Worm (Caenorhabditis elegans): ENCODE measurements around the gene btb-22.

The btb-22 gene

ce11 chrII:3327104-3327503 lies 27.5 kb downstream of the btb-22 start, which contains the start of gene Y46D2A.3:
Y46D2A.3 (minus strand) TSS chrII:3327204.
- no peak for TF ChIP-seq tbx-7 (tag; optimal IDR thresholded peaks at IDR 0.05)
- no peak for TF ChIP-seq eyg-1 (tag; optimal IDR thresholded peaks at IDR 0.05)
- TF ChIP-seq ceh-9 (tag; optimal IDR thresholded peaks at IDR 0.05): no peak
- TF ChIP-seq syd-9 (tag; optimal IDR thresholded peaks at IDR 0.05): no peak
- TF ChIP-seq ref-2 (tag; optimal IDR thresholded peaks at IDR 0.05): no peak
- TF ChIP-seq hlh-8 (tag; optimal IDR thresholded peaks at IDR 0.05): no peak
- no peak for TF ChIP-seq hlh-13 (GFP tag; optimal IDR thresholded peaks at IDR 0.05)
- TF ChIP-seq pha-4 (tag; optimal IDR thresholded peaks at IDR 0.05): no peak
- TF ChIP-seq ahr-1 (tag; optimal IDR thresholded peaks at IDR 0.05): no peak
- no peak for TF ChIP-seq pros-1 (tag; optimal IDR thresholded peaks at IDR 0.05)

- no peak for TF ChIP-seq ceh-24 (tag; optimal IDR thresholded peaks at IDR 0.05)
- no peak for TF ChIP-seq ceh-9 (tag; optimal IDR thresholded peaks at IDR 0.05)
- no peak for TF ChIP-seq fax-1 (tag; optimal IDR thresholded peaks at IDR 0.05)
- TF ChIP-seq K02D7.2 (tag; optimal IDR thresholded peaks at IDR 0.05): no peak
- no peak for TF ChIP-seq ceh-14 (tag; optimal IDR thresholded peaks at IDR 0.05)
- no peak for TF ChIP-seq ceh-22 (tag; optimal IDR thresholded peaks at IDR 0.05)
- no peak for TF ChIP-seq F13H6.1 (tag; optimal IDR thresholded peaks at IDR 0.05)
- TF ChIP-seq npax-4 (tag; optimal IDR thresholded peaks at IDR 0.05): no peak
Observed at ce11 chrII:3332039-3332438, 32.5 kb downstream of the btb-22 start, which contains the start of gene irld-27. irld-27 (plus strand) TSS chrII:3332339.

DNA sequence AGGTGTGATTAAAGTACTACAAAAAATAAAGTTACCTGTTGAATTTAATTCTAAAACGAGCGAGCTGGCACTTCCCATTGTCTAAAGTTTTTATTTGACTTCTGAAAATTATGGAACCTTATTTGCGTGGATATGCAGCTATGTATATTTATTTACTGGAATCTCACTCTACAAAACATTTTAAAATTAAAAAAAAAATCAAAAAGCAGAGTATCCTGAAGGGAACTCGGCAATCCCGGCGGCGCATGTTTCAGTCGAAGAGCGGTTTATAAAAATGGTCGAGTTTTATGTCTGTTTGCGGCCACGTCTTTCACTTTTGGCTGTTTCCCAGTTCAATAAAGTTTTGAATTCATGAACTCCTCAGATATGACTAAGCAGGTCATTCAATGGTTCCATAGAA lies 37.5 kb downstream of the btb-22 start, which contains the start of gene F14D2.19:
F14D2.19 (minus strand) TSS at position 101 of the 400 bp plus-strand sequence.
- TF ChIP-seq nhr-232 (tag; optimal IDR thresholded peaks at IDR 0.05): no peak
- TF ChIP-seq unc-55 (GFP tag; optimal IDR thresholded peaks at IDR 0.05): no peak
- no peak for TF ChIP-seq zip-5 (tag; optimal IDR thresholded peaks at IDR 0.05)
- no peak for TF ChIP-seq pat-9 (tag; optimal IDR thresholded peaks at IDR 0.05)
- TF ChIP-seq F13H6.1 (tag; optimal IDR thresholded peaks at IDR 0.05): no peak
- no peak for TF ChIP-seq ceh-45 (GFP tag; IDR thresholded peaks at IDR 0.05)
- no peak for TF ChIP-seq ztf-16 (tag; optimal IDR thresholded peaks at IDR 0.05)
- no peak for TF ChIP-seq lin-11 (tag; optimal IDR thresholded peaks at IDR 0.05)
- no peak for TF ChIP-seq ceh-19 (GFP tag; optimal IDR thresholded peaks at IDR 0.05)
- TF ChIP-seq pag-3 (tag; optimal IDR thresholded peaks at IDR 0.05; ENCODE audit: borderline replicate concordance): no peak
- no peak for TF ChIP-seq unc-86 (tag; optimal IDR thresholded peaks at IDR 0.05)
- TF ChIP-seq hlh-13 (GFP tag; optimal IDR thresholded peaks at IDR 0.05): no peak
- TF ChIP-seq lim-6 (tag; optimal IDR thresholded peaks at IDR 0.05): no peak
- TF ChIP-seq elt-4 (tag; optimal IDR thresholded peaks at IDR 0.05): no peak
- TF ChIP-seq pqm-1 (tag; optimal IDR thresholded peaks at IDR 0.05): no peak
- TF ChIP-seq ceh-24 (tag; optimal IDR thresholded peaks at IDR 0.05): no peak
- no peak for TF ChIP-seq rnt-1 (tag; optimal IDR thresholded peaks at IDR 0.05)
- no peak for TF ChIP-seq syd-9 (tag; optimal IDR thresholded peaks at IDR 0.05)

DNA sequence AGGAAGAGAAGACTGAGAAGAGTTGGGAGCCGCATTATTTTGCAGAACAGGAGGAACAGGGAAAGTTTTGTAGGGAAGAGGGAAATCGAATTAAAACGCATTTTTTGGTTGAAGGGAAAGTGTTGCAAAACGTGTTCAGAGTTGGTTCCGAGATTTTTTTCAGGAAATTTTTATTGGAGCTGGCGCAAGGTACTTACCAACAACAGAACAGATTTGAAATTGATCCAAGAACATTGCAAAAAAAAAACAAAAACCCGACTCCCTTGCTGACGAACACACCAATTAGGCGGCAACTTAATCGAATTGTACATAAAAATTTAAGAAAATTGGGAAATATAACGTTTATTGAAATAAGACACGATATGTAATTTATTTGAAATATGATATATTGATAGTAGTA lies 39.0 kb downstream of the btb-22 start, which contains the start of gene F14D2.7:
F14D2.7 (minus strand) TSS at position 101 of the 400 bp plus-strand sequence.
- TF ChIP-seq ceh-19 (GFP tag; optimal IDR thresholded peaks at IDR 0.05) (no peak), ahr-1 (tag; optimal IDR thresholded peaks at IDR 0.05) (no peak), hlh-30 (tag; optimal IDR thresholded peaks at IDR 0.05; ENCODE audit: insufficient read depth) (no peak), fkh-6 (tag; optimal IDR thresholded peaks at IDR 0.05) (no peak), ceh-48 (tag; optimal IDR thresholded peaks at IDR 0.05) (no peak), elt-2 (tag; optimal IDR thresholded peaks at IDR 0.05) (no peak), sox-4 (tag; optimal IDR thresholded peaks at IDR 0.05) (no peak), ceh-14 (tag; optimal IDR thresholded peaks at IDR 0.05) (no peak), C38D4.7 (GFP tag; optimal IDR thresholded peaks at IDR 0.05) (no peak), ets-4 (tag; optimal IDR thresholded peaks at IDR 0.05) (no peak), K02D7.2 (tag; optimal IDR thresholded peaks at IDR 0.05) (no peak), pqm-1 (tag; optimal IDR thresholded peaks at IDR 0.05) (no peak), tbx-2 (tag; optimal IDR thresholded peaks at IDR 0.05) (no peak)

Measured in whole organism, late embryonic.